Worm (Caenorhabditis elegans): ENCODE results near the gene ncs-4.

Gene ncs-4

DNA sequence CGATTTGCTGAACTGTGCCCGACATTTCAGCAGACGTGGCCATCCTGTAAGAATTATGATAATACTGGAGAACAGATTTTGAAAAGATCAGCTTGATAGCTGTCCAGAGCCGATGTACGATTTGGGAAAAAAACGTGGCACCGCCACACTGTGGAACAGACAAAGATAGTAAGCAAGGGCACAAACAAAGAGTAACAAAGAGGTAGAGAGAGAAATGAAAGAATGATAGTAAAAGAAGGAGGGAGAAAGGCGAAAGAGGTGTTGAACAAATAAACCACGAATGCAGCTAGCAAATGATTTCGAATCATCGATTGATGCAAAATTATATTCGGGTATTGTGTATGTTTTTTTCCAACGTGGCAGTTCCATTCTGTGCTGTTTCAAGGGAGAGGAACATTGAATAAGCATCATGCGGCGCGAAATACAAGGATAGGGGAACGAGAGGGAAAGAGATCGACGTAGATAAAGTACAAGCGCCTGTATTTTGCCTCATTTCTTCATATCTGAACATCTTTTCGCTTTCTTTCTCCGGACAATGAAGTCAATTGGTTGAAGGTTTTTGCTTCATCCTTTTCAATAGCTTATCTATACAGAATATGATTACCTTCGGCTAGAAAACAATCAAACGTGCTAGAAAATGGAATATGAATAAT, 51.9 kb downstream of the ncs-4 start, which contains the start of gene C14H10.3:
TSS of gene C14H10.3 (minus strand) at position 44 of the 653 bp plus-strand sequence.
- TF ChIP-seq nhr-80 (tag; optimal IDR thresholded peaks at IDR 0.05), result peak; percentile 26
- no peak for TF ChIP-seq rpc-1 (optimal IDR thresholded peaks at IDR 0.05)
- no peak for TF ChIP-seq rpc-1 (tag; optimal IDR thresholded peaks at IDR 0.05)

All from whole organism, young adult.